Worm (Caenorhabditis elegans) whole organism, L3 larva: ENCODE data around the gene uvs-1.

Experiments used
- R02D3.7 ChIP-seq: fragments of 150-350 bp; optimal IDR thresholded peaks from 2 replicates; lab custom pipeline; 2014; ENCODE audit warnings: missing biosample characterization, missing genetic modification characterization
- aly-2 ChIP-seq: fragments of 150-350 bp; optimal IDR thresholded peaks from 2 replicates; lab custom pipeline; 2014; ENCODE audit warnings: missing biosample characterization, missing genetic modification characterization
- ama-1 ChIP-seq: fragments of 150-350 bp; optimal IDR thresholded peaks from 2 replicates; lab custom pipeline; 2018
- ceh-16 ChIP-seq: sonication (generic microtip); optimal IDR thresholded peaks from 2 replicates; lab custom pipeline; 2017; ENCODE audit warnings: missing biosample characterization, missing genetic modification characterization
- ceh-28 ChIP-seq: fragments of 150-350 bp; optimal IDR thresholded peaks from 2 replicates; lab custom pipeline; 2014; ENCODE audit warnings: missing biosample characterization, missing genetic modification reagents, missing genetic modification characterization
- ceh-82 ChIP-seq: fragments of 150-350 bp; optimal IDR thresholded peaks from 2 replicates; lab custom pipeline; 2014; ENCODE audit warnings: missing biosample characterization, missing genetic modification characterization
- ceh-9 ChIP-seq: sonication (generic microtip); optimal IDR thresholded peaks from 2 replicates; lab custom pipeline; 2018; ENCODE audit warnings: missing biosample characterization, missing genetic modification characterization
- daf-12 ChIP-seq: fragments of 150-350 bp; optimal IDR thresholded peaks from 2 replicates; lab custom pipeline; 2014; ENCODE audit warnings: missing biosample characterization, missing genetic modification reagents, missing genetic modification characterization
- egl-27 ChIP-seq: sonication (generic microtip); optimal IDR thresholded peaks from 4 replicates; lab custom pipeline; 2017; ENCODE audit warnings: missing biosample characterization, missing genetic modification reagents, missing genetic modification characterization
- elt-1 ChIP-seq: fragments of 150-350 bp; optimal IDR thresholded peaks from 2 replicates; lab custom pipeline; 2014; ENCODE audit warnings: missing biosample characterization, missing genetic modification characterization
- elt-2 ChIP-seq: sonication (generic microtip); optimal IDR thresholded peaks from 2 replicates; lab custom pipeline; 2016; ENCODE audit warnings: missing genetic modification reagents, mild to moderate bottlenecking, missing genetic modification characterization, missing compliant biosample characterization
- elt-3 ChIP-seq, 3 experiments: fragments of 150-350 bp in 1 of 3; sonication (generic microtip) in 2 of 3; optimal IDR thresholded peaks; 2 replicates in 2 of 3; 4 replicates in 1 of 3; lab custom pipeline; 2014 to 2017; ENCODE audit warnings: missing biosample characterization in 3 of 3, missing genetic modification characterization in 3 of 3
- fkh-10 ChIP-seq: sonication (generic microtip); optimal IDR thresholded peaks from 2 replicates; lab custom pipeline; 2017; ENCODE audit warnings: missing biosample characterization, missing genetic modification reagents, missing genetic modification characterization
- fkh-2 ChIP-seq: fragments of 150-350 bp; optimal IDR thresholded peaks from 2 replicates; lab custom pipeline; 2014; ENCODE audit warnings: missing biosample characterization, missing genetic modification reagents, missing genetic modification characterization
- fos-1 ChIP-seq: fragments of 150-350 bp; optimal IDR thresholded peaks from 2 replicates; lab custom pipeline; 2014; ENCODE audit warnings: missing biosample characterization, missing genetic modification characterization
- hmg-11 ChIP-seq: sonication (generic microtip); optimal IDR thresholded peaks from 2 replicates; lab custom pipeline; 2016; ENCODE audit warnings: missing genetic modification characterization, missing compliant biosample characterization
- lsy-12 ChIP-seq: sonication (generic microtip); optimal IDR thresholded peaks from 2 replicates; lab custom pipeline; 2016; ENCODE audit warnings: mild to moderate bottlenecking, missing genetic modification characterization, missing compliant biosample characterization
- mdl-1 ChIP-seq: fragments of 150-350 bp; optimal IDR thresholded peaks from 2 replicates; lab custom pipeline; 2014; ENCODE audit warnings: missing biosample characterization, missing genetic modification characterization
- mml-1 ChIP-seq: fragments of 150-350 bp; sonication (generic microtip); optimal IDR thresholded peaks from 3 replicates; lab custom pipeline; 2014; ENCODE audit warnings: missing biosample characterization, missing genetic modification characterization
- nhr-12 ChIP-seq: fragments of 150-350 bp; optimal IDR thresholded peaks from 2 replicates; lab custom pipeline; 2014; ENCODE audit warnings: missing biosample characterization, missing genetic modification characterization
- nhr-23 ChIP-seq: fragments of 150-350 bp; optimal IDR thresholded peaks from 2 replicates; lab custom pipeline; 2014; ENCODE audit warnings: missing biosample characterization, missing genetic modification reagents, missing genetic modification characterization
- nhr-237 ChIP-seq: fragments of 150-350 bp; optimal IDR thresholded peaks from 2 replicates; lab custom pipeline; 2014; ENCODE audit warnings: missing biosample characterization, missing genetic modification characterization
- nhr-25 ChIP-seq: sonication (generic microtip); optimal IDR thresholded peaks from 2 replicates; lab custom pipeline; 2017; ENCODE audit warnings: missing biosample characterization, missing genetic modification characterization
- nhr-28 ChIP-seq: fragments of 150-350 bp; optimal IDR thresholded peaks from 2 replicates; lab custom pipeline; 2014; ENCODE audit warnings: missing biosample characterization, missing genetic modification characterization
- nhr-43 ChIP-seq: sonication (generic microtip); optimal IDR thresholded peaks from 2 replicates; lab custom pipeline; 2016; ENCODE audit warnings: mild to moderate bottlenecking, missing genetic modification characterization, missing compliant biosample characterization; ENCODE audit not compliant: poor library complexity, severe bottlenecking
- nhr-67 ChIP-seq: fragments of 150-350 bp; optimal IDR thresholded peaks from 2 replicates; lab custom pipeline; 2014; ENCODE audit warnings: missing biosample characterization, missing genetic modification characterization
- pqm-1 ChIP-seq: fragments of 150-350 bp; optimal IDR thresholded peaks from 2 replicates; lab custom pipeline; 2017; ENCODE audit warnings: missing biosample characterization, missing genetic modification characterization, inconsistent platforms
- sea-2 ChIP-seq: fragments of 150-350 bp; sonication (generic microtip); optimal IDR thresholded peaks from 4 replicates; lab custom pipeline; 2014; ENCODE audit warnings: missing biosample characterization, missing genetic modification reagents, missing genetic modification characterization
- snpc-4 ChIP-seq: fragments of 150-350 bp; optimal IDR thresholded peaks from 2 replicates; lab custom pipeline; 2014; ENCODE audit warnings: missing biosample characterization, missing genetic modification characterization
- unc-39 ChIP-seq: sonication (generic microtip); optimal IDR thresholded peaks from 4 replicates; lab custom pipeline; 2017; ENCODE audit warnings: missing biosample characterization, missing genetic modification characterization
- zag-1 ChIP-seq: fragments of 150-350 bp; optimal IDR thresholded peaks from 2 replicates; lab custom pipeline; 2014; ENCODE audit warnings: missing biosample characterization, missing genetic modification characterization
- ztf-4 ChIP-seq: fragments of 150-350 bp; optimal IDR thresholded peaks from 2 replicates; lab custom pipeline; 2014; ENCODE audit warnings: missing biosample characterization, missing genetic modification characterization

uvs-1 gene

ce11 chrV:7806629-7807028, 2.6 kb upstream of the uvs-1 start:
- no peak for TF ChIP-seq fkh-2 (tag; lab: Kevin White, UChicago)
- TF ChIP-seq unc-39, result no peak
- no peak for TF ChIP-seq daf-12 (tag; lab: Kevin White, UChicago)
- TF ChIP-seq zag-1 (tag; lab: Kevin White, UChicago), result no peak
- TF ChIP-seq ama-1, result peak; percentile 22
- TF ChIP-seq mdl-1, result no peak
- no peak for TF ChIP-seq ceh-9 (tag; lab: Kevin White, UChicago)
- TF ChIP-seq fkh-10 (GFP tag; lab: Kevin White, UChicago), result no peak

- TF ChIP-seq nhr-12 (no peak), snpc-4 (no peak), ceh-82 (tag; lab: Kevin White, UChicago) (no peak), nhr-67 (tag; lab: Kevin White, UChicago) (no peak), ceh-16 (tag; lab: Kevin White, UChicago) (no peak), R02D3.7 (no peak)
Measured at ce11 chrV:7804801-7805163, 774 bp upstream of the uvs-1 start, which contains the start of gene xpo-1. TSS of gene xpo-1 (plus strand) at chrV:7805064.

- TF ChIP-seq nhr-25 (no peak), egl-27 (tag; lab: Kevin White, UChicago) (no peak), mml-1 (tag; lab: Kevin White, UChicago) (no peak), mdl-1 (no peak), ceh-28 (tag; lab: Kevin White, UChicago) (no peak), ztf-4 (tag; lab: Kevin White, UChicago) (no peak), nhr-67 (tag; lab: Kevin White, UChicago) (no peak), aly-2 (no peak), zag-1 (tag; lab: Kevin White, UChicago) (no peak), lsy-12 (tag; lab: Kevin White, UChicago) (no peak), pqm-1 (tag; lab: Kevin White, UChicago) (no peak), nhr-23 (tag; lab: Kevin White, UChicago) (no peak), ceh-82 (tag; lab: Kevin White, UChicago) (no peak), fos-1 (tag; lab: Kevin White, UChicago) (no peak)
Measured at ce11 chrV:7803563-7803962, 445 bp downstream of the uvs-1 start.

- peak; percentile 15 for TF ChIP-seq fkh-10 (GFP tag; lab: Kevin White, UChicago)
- no peak for TF ChIP-seq sea-2 (GFP tag; lab: Kevin White, UChicago)
Measured at ce11 chrV:7798079-7798478, 5.9 kb downstream of the uvs-1 start, which contains the start of gene ZK742.7. TSS of gene ZK742.7 (plus strand) at chrV:7798379.

- TF ChIP-seq elt-1 (no peak), ceh-82 (tag; lab: Kevin White, UChicago) (no peak), nhr-28 (no peak), fkh-10 (GFP tag; lab: Kevin White, UChicago) (no peak), hmg-11 (no peak), ceh-16 (tag; lab: Kevin White, UChicago) (no peak), elt-3 (tag; optimal IDR thresholded peaks at IDR 0.05; lab: Kevin White, UChicago) (no peak), nhr-237 (no peak)
Measured at ce11 chrV:7793067-7793466, 10.9 kb downstream of the uvs-1 start, which contains the start of gene flp-21. TSS of gene flp-21 (plus strand) at chrV:7793367.

- TF ChIP-seq pqm-1 (tag; lab: Kevin White, UChicago) (peak; percentile 77), R02D3.7 (no peak), elt-2 (tag; lab: Kevin White, UChicago) (peak; percentile 94)
Measured at ce11 chrV:7786639-7787038, 17.4 kb downstream of the uvs-1 start.

ce11 chrV:7785885-7786284, 18.1 kb downstream of the uvs-1 start:
- no peak for TF ChIP-seq mml-1 (tag; lab: Kevin White, UChicago)
- TF ChIP-seq nhr-43 (tag; lab: Kevin White, UChicago), result no peak
